Worm (Caenorhabditis elegans) whole organism, L1 larva: ENCODE data around the gene C34F6.12.

Experiments
- C04F5.9 ChIP-seq: sonication (generic microtip); optimal IDR thresholded peaks from 2 replicates; lab custom pipeline; 2016; ENCODE audit warnings: missing genetic modification characterization, missing compliant biosample characterization
- ama-1 ChIP-seq: fragments of 150-350 bp; optimal IDR thresholded peaks from 2 replicates; lab custom pipeline; 2014
- ets-5 ChIP-seq: fragments of 200-800 bp; sonication (Bioruptor generic); IDR thresholded peaks from 2 replicates; pipeline ENCODE4 v1.3.6; 2022; ENCODE audit warnings: missing genetic modification characterization, missing compliant biosample characterization
- fkh-10 ChIP-seq: sonication (generic microtip); optimal IDR thresholded peaks from 2 replicates; lab custom pipeline; 2017; ENCODE audit warnings: missing biosample characterization, missing genetic modification reagents, missing genetic modification characterization
- lin-15B ChIP-seq: fragments of 150-350 bp; sonication (generic microtip); optimal IDR thresholded peaks from 3 replicates; lab custom pipeline; 2014; ENCODE audit warnings: missing biosample characterization, missing genetic modification characterization

ce11 chrX:11189515-11189914 is 37.0 kb downstream of the C34F6.12 start, which contains the start of gene F13D2.1:
- TF ChIP-seq C04F5.9 (no peak), ets-5 (GFP tag; lab: Robert Waterston, UW) (no peak), fkh-10 (GFP tag; lab: Kevin White, UChicago) (no peak), lin-15B (tag; lab: Kevin White, UChicago) (no peak), ama-1 (lab: Kevin White, UChicago) (no peak)
